Worm (Caenorhabditis elegans) whole organism, mixed stage, embryonic: ENCODE measurements around the gene fbxc-54.

Experiments used
- M03D4.4 ChIP-seq: sonication (generic microtip); optimal IDR thresholded peaks from 2 replicates; lab custom pipeline; 2017; ENCODE audit warnings: mild to moderate bottlenecking, missing genetic modification characterization, missing compliant biosample characterization
- bed-3 ChIP-seq: fragments of 200-800 bp; sonication (Bioruptor generic); optimal IDR thresholded peaks from 3 replicates; lab custom pipeline; 2018; ENCODE audit warnings: mild to moderate bottlenecking, missing genetic modification characterization, moderate library complexity, missing compliant biosample characterization
- blmp-1 ChIP-seq: fragments of 150-350 bp; optimal IDR thresholded peaks from 2 replicates; lab custom pipeline; 2014; ENCODE audit warnings: missing biosample characterization, missing genetic modification characterization
- ceh-39 ChIP-seq: fragments of 150-350 bp; optimal IDR thresholded peaks from 2 replicates; lab custom pipeline; 2014; ENCODE audit warnings: missing biosample characterization, missing genetic modification characterization
- ceh-43 ChIP-seq: fragments of 200-800 bp; sonication (Bioruptor generic); optimal IDR thresholded peaks from 2 replicates; lab custom pipeline; 2018; ENCODE audit warnings: mild to moderate bottlenecking, missing genetic modification characterization, moderate library complexity, missing compliant biosample characterization
- ceh-83 ChIP-seq: fragments of 200-800 bp; sonication (Bioruptor generic); optimal IDR thresholded peaks from 2 replicates; lab custom pipeline; 2018; ENCODE audit warnings: mild to moderate bottlenecking, missing genetic modification characterization, missing compliant biosample characterization
- ces-1 ChIP-seq: fragments of 150-350 bp; optimal IDR thresholded peaks from 2 replicates; lab custom pipeline; 2014; ENCODE audit warnings: missing biosample characterization, missing genetic modification reagents, missing genetic modification characterization
- cnd-1 ChIP-seq: fragments of 200-800 bp; sonication (Bioruptor generic); optimal IDR thresholded peaks from 2 replicates; lab custom pipeline; 2018; ENCODE audit warnings: mild to moderate bottlenecking, missing genetic modification characterization, missing compliant biosample characterization
- elt-3 ChIP-seq: fragments of 150-350 bp; optimal IDR thresholded peaks from 2 replicates; lab custom pipeline; 2014; ENCODE audit warnings: missing biosample characterization, missing genetic modification characterization
- ham-2 ChIP-seq: fragments of 200-800 bp; sonication (Bioruptor generic); optimal IDR thresholded peaks from 2 replicates; lab custom pipeline; 2018; ENCODE audit warnings: mild to moderate bottlenecking, missing genetic modification characterization, missing compliant biosample characterization
- hlh-1 ChIP-seq: fragments of 150-350 bp; optimal IDR thresholded peaks from 2 replicates; lab custom pipeline; 2014; ENCODE audit warnings: missing biosample characterization, missing genetic modification reagents, missing genetic modification characterization
- lin-13 ChIP-seq: fragments of 150-350 bp; optimal IDR thresholded peaks from 2 replicates; lab custom pipeline; 2014; ENCODE audit warnings: missing biosample characterization, missing genetic modification characterization
- lin-32 ChIP-seq: fragments of 200-800 bp; sonication (Bioruptor generic); optimal IDR thresholded peaks from 2 replicates; lab custom pipeline; 2018; ENCODE audit warnings: mild to moderate bottlenecking, missing genetic modification characterization, missing compliant biosample characterization
- lsy-2 ChIP-seq: fragments of 150-350 bp; optimal IDR thresholded peaks from 2 replicates; lab custom pipeline; 2014; ENCODE audit warnings: missing biosample characterization, missing genetic modification characterization
- mab-5 ChIP-seq: fragments of 150-350 bp; optimal IDR thresholded peaks from 2 replicates; lab custom pipeline; 2014; ENCODE audit warnings: missing biosample characterization, missing genetic modification characterization
- mep-1 ChIP-seq: fragments of 150-350 bp; optimal IDR thresholded peaks from 2 replicates; lab custom pipeline; 2017; ENCODE audit warnings: missing biosample characterization, missing genetic modification reagents, missing genetic modification characterization, inconsistent platforms
- mls-2 ChIP-seq: sonication (generic microtip); optimal IDR thresholded peaks from 2 replicates; lab custom pipeline; 2016; ENCODE audit warnings: mild to moderate bottlenecking, missing genetic modification characterization, moderate library complexity, missing compliant biosample characterization
- nhr-12 ChIP-seq: fragments of 150-350 bp; optimal IDR thresholded peaks from 2 replicates; lab custom pipeline; 2014; ENCODE audit warnings: missing biosample characterization, missing genetic modification characterization
- nhr-2 ChIP-seq: fragments of 150-350 bp; optimal IDR thresholded peaks from 2 replicates; lab custom pipeline; 2014; ENCODE audit warnings: missing biosample characterization, missing genetic modification characterization
- nhr-237 ChIP-seq: fragments of 150-350 bp; optimal IDR thresholded peaks from 2 replicates; lab custom pipeline; 2014; ENCODE audit warnings: missing biosample characterization, missing genetic modification characterization
- nhr-28 ChIP-seq: fragments of 150-350 bp; optimal IDR thresholded peaks from 2 replicates; lab custom pipeline; 2014; ENCODE audit warnings: missing biosample characterization, missing genetic modification characterization
- pha-4 ChIP-seq: fragments of 150-350 bp; optimal IDR thresholded peaks from 2 replicates; lab custom pipeline; 2018; ENCODE audit warnings: missing biosample characterization, missing genetic modification reagents, missing genetic modification characterization
- snpc-4 ChIP-seq: fragments of 150-350 bp; optimal IDR thresholded peaks from 2 replicates; lab custom pipeline; 2014; ENCODE audit warnings: missing biosample characterization, missing genetic modification characterization
- tbx-8 ChIP-seq: fragments of 200-800 bp; sonication (Bioruptor generic); optimal IDR thresholded peaks from 2 replicates; lab custom pipeline; 2018; ENCODE audit warnings: mild to moderate bottlenecking, missing genetic modification characterization, moderate library complexity, missing compliant biosample characterization
- unc-120 ChIP-seq: sonication (generic microtip); optimal IDR thresholded peaks from 2 replicates; lab custom pipeline; 2017; ENCODE audit warnings: missing genetic modification characterization, missing compliant biosample characterization; ENCODE audit not compliant: poor library complexity, severe bottlenecking
- unc-39 ChIP-seq: fragments of 150-350 bp; optimal IDR thresholded peaks from 2 replicates; lab custom pipeline; 2014; ENCODE audit warnings: missing biosample characterization, missing genetic modification characterization
- unc-62 ChIP-seq: fragments of 150-350 bp; optimal IDR thresholded peaks from 2 replicates; lab custom pipeline; 2014; ENCODE audit warnings: missing biosample characterization, missing genetic modification reagents, missing genetic modification characterization
- zip-8 ChIP-seq: fragments of 150-350 bp; optimal IDR thresholded peaks from 2 replicates; lab custom pipeline; 2014; ENCODE audit warnings: missing biosample characterization, missing genetic modification characterization
- ztf-11 ChIP-seq: fragments of 150-350 bp; optimal IDR thresholded peaks from 2 replicates; lab custom pipeline; 2014; ENCODE audit warnings: missing biosample characterization, missing genetic modification characterization

Gene fbxc-54

ce11 chrII:21953-22352 is 9.6 kb upstream of the fbxc-54 start:
- no peak for TF ChIP-seq elt-3
- TF ChIP-seq, all 35 proteins: peak for 0

- TF ChIP-seq unc-39 (tag; lab: Kevin White, UChicago) = no peak
- no peak for TF ChIP-seq ham-2 (GFP tag; lab: Kevin White, UChicago)
- TF ChIP-seq tbx-8 (GFP tag; lab: Kevin White, UChicago) = no peak
- TF ChIP-seq ceh-43 (GFP tag; lab: Kevin White, UChicago) = no peak
- no peak for TF ChIP-seq hlh-1
- no peak for TF ChIP-seq mep-1 (tag; lab: Kevin White, UChicago)
- no peak for TF ChIP-seq blmp-1 (tag; lab: Kevin White, UChicago)
- no peak for TF ChIP-seq nhr-12
- no peak for TF ChIP-seq unc-62 (GFP tag; lab: Kevin White, UChicago)
- TF ChIP-seq lin-32 (GFP tag; lab: Kevin White, UChicago) = no peak
- TF ChIP-seq mab-5 (tag; lab: Kevin White, UChicago) = no peak
- TF ChIP-seq nhr-28 (tag; lab: Kevin White, UChicago) = no peak
These were observed 8.5 kb upstream of the fbxc-54 start, which contains the start of gene sqt-2 for ce11 chrII:23025-23424. sqt-2 (plus strand) TSS chrII:23325.

- TF ChIP-seq M03D4.4 (tag; lab: Kevin White, UChicago) (no peak), mep-1 (tag; lab: Kevin White, UChicago) (no peak)
These were observed 7.8 kb upstream of the fbxc-54 start for ce11 chrII:23739-24138.

- TF ChIP-seq lin-13 (tag; lab: Kevin White, UChicago) (peak; percentile 77), ceh-39 (tag; lab: Kevin White, UChicago) (peak; percentile 20), ztf-11 (tag; lab: Kevin White, UChicago) (peak; percentile 32), pha-4 (tag; lab: Kevin White, UChicago) (peak; percentile 65), ces-1 (GFP tag; lab: Kevin White, UChicago) (peak; percentile 62), unc-62 (GFP tag; lab: Kevin White, UChicago) (peak; percentile 32), lsy-2 (tag; lab: Kevin White, UChicago) (peak; percentile 53), zip-8 (no peak), elt-3 (no peak), nhr-237 (tag; lab: Kevin White, UChicago) (peak; percentile 59), mep-1 (tag; lab: Kevin White, UChicago) (peak; percentile 50)
- TF ChIP-seq, all 35 proteins: peak for 9
These were observed 6.9 kb upstream of the fbxc-54 start, which contains the start of gene enee-1 for ce11 chrII:24559-24998. enee-1 (plus strand) TSS chrII:24666.

ce11 chrII:28283-28682 is 3.2 kb upstream of the fbxc-54 start, which contains the start of gene F23F1.4:
F23F1.4 (minus strand) TSS chrII:28423.
- TF ChIP-seq nhr-2 (tag; lab: Kevin White, UChicago) = peak; percentile 95
- no peak for TF ChIP-seq mab-5 (tag; lab: Kevin White, UChicago)
- no peak for TF ChIP-seq unc-62 (GFP tag; lab: Kevin White, UChicago)
- peak; percentile 32 for TF ChIP-seq zip-8
- TF ChIP-seq, all 35 proteins: peak for 2

- no peak for TF ChIP-seq mls-2
- TF ChIP-seq nhr-2 (tag; lab: Kevin White, UChicago) = no peak
- no peak for TF ChIP-seq cnd-1
- no peak for TF ChIP-seq zip-8
- TF ChIP-seq mep-1 (tag; lab: Kevin White, UChicago) = no peak
- no peak for TF ChIP-seq mab-5 (tag; lab: Kevin White, UChicago)
- TF ChIP-seq nhr-28 (tag; lab: Kevin White, UChicago) = no peak
- TF ChIP-seq snpc-4 (tag; lab: Kevin White, UChicago) = no peak
- TF ChIP-seq blmp-1 (tag; lab: Kevin White, UChicago) = no peak
- no peak for TF ChIP-seq unc-120 (tag; lab: Kevin White, UChicago)
- TF ChIP-seq ham-2 (GFP tag; lab: Kevin White, UChicago) = no peak
- TF ChIP-seq bed-3 (GFP tag; lab: Kevin White, UChicago) = no peak
- no peak for TF ChIP-seq ceh-83 (GFP tag; lab: Kevin White, UChicago)
- no peak for TF ChIP-seq elt-3
- TF ChIP-seq unc-62 (GFP tag; lab: Kevin White, UChicago) = no peak
- TF ChIP-seq ceh-39 (tag; lab: Kevin White, UChicago) = no peak
These were observed 1.9 kb upstream of the fbxc-54 start for ce11 chrII:29578-29977.
